Worm (Caenorhabditis elegans) whole organism, young adult: ENCODE results near the gene srg-34.

Source experiments
- B0261.1 ChIP-seq: sonication (generic microtip); optimal IDR thresholded peaks from 2 replicates; lab custom pipeline; 2016; ENCODE audit warnings: mild to moderate bottlenecking, missing genetic modification characterization, moderate library complexity, missing compliant biosample characterization
- B0336.3 ChIP-seq: fragments of 200-800 bp; sonication (Bioruptor generic); IDR thresholded peaks from 2 replicates; pipeline ENCODE4 v1.3.6; 2022; ENCODE audit warnings: missing genetic modification characterization, missing compliant biosample characterization
- D2030.7 ChIP-seq: fragments of 200-800 bp; sonication (Bioruptor generic); IDR thresholded peaks from 2 replicates; pipeline ENCODE4 v1.3.6; 2022; ENCODE audit warnings: missing genetic modification reagents, missing genetic modification characterization, missing compliant biosample characterization
- F23B12.7 ChIP-seq: sonication (generic microtip); optimal IDR thresholded peaks from 2 replicates; lab custom pipeline; 2017; ENCODE audit warnings: missing genetic modification characterization, mild to moderate bottlenecking, missing compliant biosample characterization, antibody characterized with exemption, moderate library complexity; ENCODE audit not compliant: insufficient read depth
- F37B4.10 ChIP-seq: fragments of 200-800 bp; sonication (Bioruptor generic); IDR thresholded peaks from 2 replicates; pipeline ENCODE4 v1.3.6; 2022; ENCODE audit warnings: missing genetic modification characterization, missing compliant biosample characterization
- F39B2.1 ChIP-seq: fragments of 200-800 bp; sonication (Bioruptor generic); IDR thresholded peaks from 2 replicates; pipeline ENCODE4 v1.3.6; 2022; ENCODE audit warnings: missing genetic modification reagents, missing genetic modification characterization, missing compliant biosample characterization
- K12H6.12 ChIP-seq: fragments of 200-800 bp; sonication (Bioruptor generic); optimal IDR thresholded peaks from 2 replicates; lab custom pipeline; 2018; ENCODE audit warnings: mild to moderate bottlenecking, missing genetic modification characterization, missing compliant biosample characterization
- Y95B8A.8 ChIP-seq: fragments of 200-800 bp; sonication (Bioruptor generic); IDR thresholded peaks from 2 replicates; pipeline ENCODE4 v1.3.6; 2022; ENCODE audit warnings: missing genetic modification reagents, missing genetic modification characterization, missing compliant biosample characterization
- ZK185.1 ChIP-seq: sonication (generic microtip); optimal IDR thresholded peaks from 2 replicates; lab custom pipeline; 2016; ENCODE audit warnings: mild to moderate bottlenecking, missing genetic modification characterization, missing compliant biosample characterization; ENCODE audit not compliant: poor library complexity, severe bottlenecking
- ama-1 ChIP-seq, 3 experiments: fragments of 150-350 bp in 1 of 3; sonication (generic microtip) in 2 of 3; optimal IDR thresholded peaks; 2 replicates each; lab custom pipeline; 2014 to 2018; ENCODE audit warnings: missing biosample characterization in 2 of 3, missing genetic modification characterization in 2 of 3, missing genetic modification reagents in 2 of 3
- aptf-3 ChIP-seq: fragments of 200-800 bp; sonication (Bioruptor generic); IDR thresholded peaks from 2 replicates; pipeline ENCODE4 v1.3.6; 2022; ENCODE audit warnings: missing genetic modification characterization, missing compliant biosample characterization
- atf-7 ChIP-seq: sonication (generic microtip); optimal IDR thresholded peaks from 2 replicates; lab custom pipeline; 2017; ENCODE audit warnings: mild to moderate bottlenecking, missing genetic modification characterization, missing compliant biosample characterization
- cebp-1 ChIP-seq, 2 experiments: fragments of 200-800 bp in 1 of 2; sonication (Bioruptor generic) in 1 of 2; sonication (generic microtip) in 1 of 2; IDR thresholded peaks in 1 of 2; optimal IDR thresholded peaks in 1 of 2; 2 replicates each; pipeline versions ENCODE4 v1.3.6 to Lab custom; 2017 to 2022; ENCODE audit warnings: missing compliant biosample characterization in 2 of 2, missing genetic modification characterization in 2 of 2, mild to moderate bottlenecking in 1 of 2, missing genetic modification reagents in 1 of 2, moderate library complexity in 1 of 2
- ceh-100 ChIP-seq: fragments of 200-800 bp; sonication (Bioruptor generic); IDR thresholded peaks from 2 replicates; pipeline ENCODE4 v1.3.6; 2022; ENCODE audit warnings: missing genetic modification reagents, missing genetic modification characterization, missing compliant biosample characterization
- dpl-1 ChIP-seq: fragments of 150-350 bp; optimal IDR thresholded peaks from 2 replicates; lab custom pipeline; 2014; ENCODE audit warnings: missing biosample characterization, missing genetic modification reagents, missing genetic modification characterization
- hlh-26 ChIP-seq: fragments of 200-800 bp; sonication (Bioruptor generic); conservative IDR thresholded peaks from 2 replicates; pipeline ENCODE4 v1.3.6; 2022; ENCODE audit warnings: missing genetic modification reagents, missing genetic modification characterization, missing compliant biosample characterization
- let-526 ChIP-seq: fragments of 200-800 bp; sonication (Bioruptor generic); IDR thresholded peaks from 2 replicates; pipeline ENCODE4 v1.3.6; 2022; ENCODE audit warnings: missing genetic modification reagents, missing genetic modification characterization, missing compliant biosample characterization
- let-607 ChIP-seq, 2 experiments: fragments of 200-800 bp in 1 of 2; sonication (Bioruptor generic) in 1 of 2; sonication (generic microtip) in 1 of 2; optimal IDR thresholded peaks; 2 replicates each; lab custom pipeline; 2016 to 2018; ENCODE audit warnings: mild to moderate bottlenecking in 2 of 2, missing compliant biosample characterization in 2 of 2, missing genetic modification characterization in 2 of 2, moderate library complexity in 2 of 2, missing genotype in 1 of 2
- lin-40 ChIP-seq: sonication (generic microtip); optimal IDR thresholded peaks from 2 replicates; lab custom pipeline; 2016; ENCODE audit warnings: missing genetic modification characterization, mild to moderate bottlenecking, missing compliant biosample characterization, missing genotype, missing genetic modification reagents
- lin-54 ChIP-seq: fragments of 200-800 bp; sonication (Bioruptor generic); optimal IDR thresholded peaks from 2 replicates; lab custom pipeline; 2018; ENCODE audit warnings: mild to moderate bottlenecking, missing genetic modification characterization, missing compliant biosample characterization
- madf-8 ChIP-seq: fragments of 200-800 bp; sonication (Bioruptor generic); conservative IDR thresholded peaks from 2 replicates; pipeline ENCODE4 v1.3.6; 2022; ENCODE audit warnings: missing genetic modification reagents, missing genetic modification characterization, missing compliant biosample characterization
- mel-28 ChIP-seq: sonication (generic microtip); optimal IDR thresholded peaks from 2 replicates; lab custom pipeline; 2016; ENCODE audit warnings: borderline replicate concordance, mild to moderate bottlenecking, missing genetic modification characterization, missing compliant biosample characterization
- nhr-179 ChIP-seq: sonication (generic microtip); optimal IDR thresholded peaks from 2 replicates; lab custom pipeline; 2016; ENCODE audit warnings: mild to moderate bottlenecking, missing genetic modification characterization, missing compliant biosample characterization
- nhr-27 ChIP-seq: fragments of 200-800 bp; sonication (Bioruptor generic); optimal IDR thresholded peaks from 2 replicates; lab custom pipeline; 2018; ENCODE audit warnings: mild to moderate bottlenecking, missing genetic modification characterization, moderate library complexity, missing compliant biosample characterization
- nhr-80 ChIP-seq: sonication (generic microtip); optimal IDR thresholded peaks from 2 replicates; lab custom pipeline; 2016; ENCODE audit warnings: missing genetic modification characterization, missing compliant biosample characterization
- nhr-90 ChIP-seq: sonication (generic microtip); optimal IDR thresholded peaks from 2 replicates; lab custom pipeline; 2016; ENCODE audit warnings: missing genotype, mild to moderate bottlenecking, missing genetic modification characterization, missing compliant biosample characterization
- rcor-1 ChIP-seq: fragments of 200-800 bp; sonication (Bioruptor generic); IDR thresholded peaks from 2 replicates; pipeline ENCODE4 v1.3.6; 2022; ENCODE audit warnings: missing genetic modification reagents, missing genetic modification characterization, missing compliant biosample characterization
- repo-1 ChIP-seq: sonication (generic microtip); optimal IDR thresholded peaks from 2 replicates; lab custom pipeline; 2017; ENCODE audit warnings: mild to moderate bottlenecking, missing genetic modification characterization, missing compliant biosample characterization
- rpc-1 ChIP-seq, 2 experiments: fragments of 150-350 bp in 1 of 2; sonication (generic microtip) in 1 of 2; optimal IDR thresholded peaks; 2 replicates each; lab custom pipeline; 2014 to 2018; ENCODE audit warnings: missing biosample characterization in 1 of 2, missing genetic modification characterization in 1 of 2, missing genetic modification reagents in 1 of 2, missing genotype in 1 of 2
- snpc-3.4 ChIP-seq: sonication (generic microtip); optimal IDR thresholded peaks from 2 replicates; lab custom pipeline; 2017; ENCODE audit warnings: missing genetic modification characterization, mild to moderate bottlenecking, missing compliant biosample characterization, antibody characterized with exemption, moderate library complexity, missing genotype, missing genetic modification reagents
- snpc-4 ChIP-seq, 5 experiments: fragments of 150-350 bp in 1 of 5; sonication (generic microtip) in 4 of 5; optimal IDR thresholded peaks; 2 replicates each; lab custom pipeline; 2014 to 2018; ENCODE audit warnings: missing genetic modification characterization in 5 of 5, missing biosample characterization in 3 of 5, antibody characterized with exemption in 2 of 5, mild to moderate bottlenecking in 2 of 5, missing compliant biosample characterization in 2 of 5, missing genotype in 2 of 5, moderate library complexity in 2 of 5, missing genetic modification reagents in 1 of 5
- somi-1 ChIP-seq: fragments of 200-800 bp; sonication (Bioruptor generic); optimal IDR thresholded peaks from 2 replicates; lab custom pipeline; 2018; ENCODE audit warnings: mild to moderate bottlenecking, missing genetic modification characterization, missing compliant biosample characterization
- tbp1 ChIP-seq: fragments of 200-800 bp; sonication (Bioruptor generic); optimal IDR thresholded peaks from 2 replicates; lab custom pipeline; 2018; ENCODE audit warnings: mild to moderate bottlenecking, missing genetic modification characterization, missing compliant biosample characterization
- unc-62 ChIP-seq: fragments of 150-350 bp; optimal IDR thresholded peaks from 2 replicates; lab custom pipeline; 2014; ENCODE audit warnings: missing biosample characterization, missing genetic modification reagents, missing genetic modification characterization
- zfh-2 ChIP-seq: fragments of 200-800 bp; sonication (Bioruptor generic); conservative IDR thresholded peaks from 2 replicates; pipeline ENCODE4 v1.3.6; 2022; ENCODE audit warnings: missing genetic modification reagents, missing genetic modification characterization, missing compliant biosample characterization
- zim-3 ChIP-seq: sonication (generic microtip); optimal IDR thresholded peaks from 2 replicates; lab custom pipeline; 2017; ENCODE audit warnings: mild to moderate bottlenecking, missing genetic modification characterization, moderate library complexity, missing compliant biosample characterization
- ztf-18 ChIP-seq: sonication (generic microtip); optimal IDR thresholded peaks from 2 replicates; lab custom pipeline; 2016; ENCODE audit warnings: missing genotype, mild to moderate bottlenecking, missing genetic modification characterization, missing compliant biosample characterization
- ztf-22 ChIP-seq: fragments of 200-800 bp; sonication (Bioruptor generic); optimal IDR thresholded peaks from 2 replicates; lab custom pipeline; 2018; ENCODE audit warnings: mild to moderate bottlenecking, missing genetic modification characterization, moderate library complexity, missing compliant biosample characterization

The srg-34 gene

ce11 chrV:18581393-18582113 is 16.9 kb upstream of the srg-34 start (continued):
- no peak for TF ChIP-seq Y95B8A.8 (GFP tag; lab: Robert Waterston, UW)
- no peak for TF ChIP-seq dpl-1 (GFP tag; lab: Kevin White, UChicago)
- no peak for TF ChIP-seq ZK185.1 (tag; lab: Kevin White, UChicago)
- no peak for TF ChIP-seq zim-3

DNA sequence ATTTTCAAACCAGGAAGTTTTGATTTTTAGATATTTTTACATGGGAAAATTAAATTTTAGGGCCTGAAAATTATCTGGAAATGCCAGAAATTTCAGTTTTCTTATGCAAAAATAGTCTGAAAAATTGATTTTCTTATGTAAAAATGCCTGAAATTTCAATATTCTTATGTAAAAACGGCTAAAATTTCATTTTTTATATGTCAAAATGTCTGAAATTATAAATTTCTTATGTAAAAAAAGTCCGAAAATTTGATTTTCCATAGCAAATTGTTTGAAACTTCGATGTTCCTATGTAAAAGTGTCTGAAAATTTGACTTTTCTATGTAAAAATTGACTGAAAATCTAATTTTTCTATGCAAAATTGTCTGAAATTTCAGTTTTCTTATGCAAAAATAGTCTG is 15.0 kb upstream of the srg-34 start, which contains the start of gene Y51A2D.13:
Gene Y51A2D.13 (minus strand): TSS at position 101 of the 400 bp plus-strand sequence.
- TF ChIP-seq somi-1 (GFP tag; lab: Kevin White, UChicago) (no peak), snpc-4 (GFP tag; optimal IDR thresholded peaks at IDR 0.05; lab: Kevin White, UChicago) (no peak), snpc-4 (tag; optimal IDR thresholded peaks at IDR 0.05; lab: Kevin White, UChicago) (no peak), ztf-22 (GFP tag; lab: Kevin White, UChicago) (no peak), nhr-179 (tag; lab: Kevin White, UChicago) (no peak), nhr-27 (tag; lab: Kevin White, UChicago) (no peak), atf-7 (tag; lab: Kevin White, UChicago) (no peak), repo-1 (tag; lab: Kevin White, UChicago) (no peak), F37B4.10 (GFP tag; lab: Robert Waterston, UW) (no peak), rpc-1 (optimal IDR thresholded peaks at IDR 0.05; lab: Kevin White, UChicago) (no peak), rpc-1 (tag; optimal IDR thresholded peaks at IDR 0.05; lab: Kevin White, UChicago) (no peak), snpc-3.4 (tag; lab: Kevin White, UChicago) (no peak), F23B12.7 (tag; lab: Kevin White, UChicago) (no peak), ama-1 (optimal IDR thresholded peaks at IDR 0.05; lab: Kevin White, UChicago) (no peak), ama-1 (GFP tag; optimal IDR thresholded peaks at IDR 0.05; lab: Kevin White, UChicago) (no peak), B0261.1 (tag; lab: Kevin White, UChicago) (no peak)

DNA sequence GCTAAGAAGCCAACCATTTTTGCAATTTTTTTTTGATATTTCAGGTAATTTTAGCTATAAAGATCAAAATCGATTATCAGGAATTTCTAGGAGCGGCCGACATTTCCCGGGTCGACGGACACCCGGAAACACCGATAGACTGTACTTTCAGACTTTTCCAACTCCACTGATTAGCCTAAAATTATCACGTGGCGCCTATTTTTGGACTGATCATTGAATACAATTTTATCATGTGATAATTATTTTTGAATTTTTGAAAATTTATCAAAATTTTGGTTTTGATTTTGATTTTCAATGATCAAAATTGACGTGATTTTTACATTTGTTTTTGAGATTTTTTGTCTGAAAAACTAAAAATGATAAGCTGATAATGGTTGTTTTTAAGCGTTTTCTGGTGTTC is 13.6 kb upstream of the srg-34 start:
- no peak for TF ChIP-seq snpc-4 (GFP tag; optimal IDR thresholded peaks at IDR 0.05; lab: Kevin White, UChicago)
- TF ChIP-seq snpc-4 (tag; optimal IDR thresholded peaks at IDR 0.05; lab: Kevin White, UChicago) = peak in 3 of 4 experiments; percentile 73 to 83 (median 81)
- TF ChIP-seq mel-28 (tag; lab: Kevin White, UChicago) = no peak
- no peak for TF ChIP-seq hlh-26 (GFP tag; lab: Robert Waterston, UW)
- no peak for TF ChIP-seq zfh-2

- TF ChIP-seq ztf-22 (GFP tag; lab: Kevin White, UChicago) (peak; percentile 41), madf-8 (no peak), lin-40 (no peak), ztf-18 (tag; lab: Kevin White, UChicago) (peak; percentile 19), let-526 (GFP tag; lab: Robert Waterston, UW) (0 out of 2 replicates have a peak, but pooled peaks have one; percentile 35), rcor-1 (GFP tag; lab: Robert Waterston, UW) (no peak), B0336.3 (GFP tag; lab: Robert Waterston, UW) (peak; percentile 31; the same call in 1 of the 2 replicates), nhr-90 (tag; lab: Kevin White, UChicago) (no peak), cebp-1 (GFP tag; IDR thresholded peaks at IDR 0.05; lab: Robert Waterston, UW) (no peak), cebp-1 (tag; optimal IDR thresholded peaks at IDR 0.05; lab: Kevin White, UChicago) (peak; percentile 45), ceh-100 (GFP tag; lab: Robert Waterston, UW) (no peak), lin-54 (GFP tag; lab: Kevin White, UChicago) (no peak), nhr-80 (tag; lab: Kevin White, UChicago) (peak; percentile 76), snpc-4 (GFP tag; optimal IDR thresholded peaks at IDR 0.05; lab: Kevin White, UChicago) (no peak), snpc-4 (tag; optimal IDR thresholded peaks at IDR 0.05; lab: Kevin White, UChicago) (peak in 3 of 4 experiments; percentile 50 to 86 (median 66)), K12H6.12 (tag; lab: Kevin White, UChicago) (no peak), D2030.7 (GFP tag; lab: Robert Waterston, UW) (no peak), atf-7 (tag; lab: Kevin White, UChicago) (peak; percentile 55), F39B2.1 (no peak), tbp1 (GFP tag; lab: Kevin White, UChicago) (peak; percentile 39), let-607 (tag; optimal IDR thresholded peaks at IDR 0.05; lab: Kevin White, UChicago) (peak; percentile 32 to 40), unc-62 (GFP tag; lab: Kevin White, UChicago) (peak; percentile 84), aptf-3 (GFP tag; lab: Robert Waterston, UW) (no peak)
These were observed 12.9 kb upstream of the srg-34 start for ce11 chrV:18577458-18578078.
